Worm (Caenorhabditis elegans) whole organism, young adult: ENCODE measurements around the gene srh-19.

Experiments
- B0035.1 ChIP-seq: sonication (generic microtip); optimal IDR thresholded peaks from 2 replicates; lab custom pipeline; 2016; ENCODE audit warnings: missing genetic modification characterization, mild to moderate bottlenecking, missing compliant biosample characterization, missing genotype, missing genetic modification reagents
- B0261.1 ChIP-seq: sonication (generic microtip); optimal IDR thresholded peaks from 2 replicates; lab custom pipeline; 2016; ENCODE audit warnings: mild to moderate bottlenecking, missing genetic modification characterization, moderate library complexity, missing compliant biosample characterization
- C06A6.2 ChIP-seq: fragments of 200-800 bp; sonication (Bioruptor generic); conservative IDR thresholded peaks from 2 replicates; pipeline ENCODE4 v1.3.6; 2022; ENCODE audit warnings: missing genetic modification characterization, missing compliant biosample characterization
- F23B12.7 ChIP-seq: sonication (generic microtip); optimal IDR thresholded peaks from 2 replicates; lab custom pipeline; 2017; ENCODE audit warnings: missing genetic modification characterization, mild to moderate bottlenecking, missing compliant biosample characterization, antibody characterized with exemption, moderate library complexity; ENCODE audit not compliant: insufficient read depth
- F49E8.2 ChIP-seq: sonication (generic microtip); optimal IDR thresholded peaks from 3 replicates; lab custom pipeline; 2017; ENCODE audit warnings: missing genetic modification characterization, mild to moderate bottlenecking, missing compliant biosample characterization, antibody characterized with exemption, moderate library complexity; ENCODE audit not compliant: insufficient read depth
- F57C9.4 ChIP-seq: sonication (generic microtip); optimal IDR thresholded peaks from 2 replicates; lab custom pipeline; 2017; ENCODE audit warnings: mild to moderate bottlenecking, missing genetic modification characterization, missing compliant biosample characterization
- K12H6.12 ChIP-seq: fragments of 200-800 bp; sonication (Bioruptor generic); optimal IDR thresholded peaks from 2 replicates; lab custom pipeline; 2018; ENCODE audit warnings: mild to moderate bottlenecking, missing genetic modification characterization, missing compliant biosample characterization
- Y53F4B.3 ChIP-seq: fragments of 200-800 bp; sonication (Bioruptor generic); IDR thresholded peaks from 2 replicates; pipeline ENCODE4 v1.3.6; 2022; ENCODE audit warnings: missing genetic modification reagents, missing genetic modification characterization, missing compliant biosample characterization
- Y56A3A.18 ChIP-seq: fragments of 200-800 bp; sonication (Bioruptor generic); IDR thresholded peaks from 2 replicates; pipeline ENCODE4 v1.3.6; 2022; ENCODE audit warnings: missing genetic modification reagents, missing genetic modification characterization, missing compliant biosample characterization
- Y67H2A.10 ChIP-seq: fragments of 200-800 bp; sonication (Bioruptor generic); conservative IDR thresholded peaks from 2 replicates; pipeline ENCODE4 v1.3.6; 2022; ENCODE audit warnings: missing genetic modification reagents, missing genetic modification characterization, missing compliant biosample characterization
- atf-7 ChIP-seq: sonication (generic microtip); optimal IDR thresholded peaks from 2 replicates; lab custom pipeline; 2017; ENCODE audit warnings: mild to moderate bottlenecking, missing genetic modification characterization, missing compliant biosample characterization
- attf-5 ChIP-seq: fragments of 200-800 bp; sonication (Bioruptor generic); optimal IDR thresholded peaks from 2 replicates; lab custom pipeline; 2018; ENCODE audit warnings: mild to moderate bottlenecking, missing genetic modification characterization, missing compliant biosample characterization
- cebp-2 ChIP-seq: fragments of 200-800 bp; sonication (Bioruptor generic); IDR thresholded peaks from 2 replicates; pipeline ENCODE4 v1.3.6; 2022; ENCODE audit warnings: missing genetic modification characterization, missing compliant biosample characterization
- ceh-40 ChIP-seq: fragments of 200-800 bp; sonication (Bioruptor generic); IDR thresholded peaks from 2 replicates; pipeline ENCODE4 v1.3.6; 2022; ENCODE audit warnings: missing genetic modification characterization, missing compliant biosample characterization
- ceh-58 ChIP-seq: fragments of 200-800 bp; sonication (Bioruptor generic); IDR thresholded peaks from 2 replicates; pipeline ENCODE4 v1.3.6; 2022; ENCODE audit warnings: missing genetic modification characterization, missing compliant biosample characterization
- ceh-79 ChIP-seq: sonication (generic microtip); optimal IDR thresholded peaks from 2 replicates; lab custom pipeline; 2017; ENCODE audit warnings: mild to moderate bottlenecking, missing genetic modification characterization, missing compliant biosample characterization
- dox-1 ChIP-seq: fragments of 200-800 bp; sonication (Bioruptor generic); IDR thresholded peaks from 2 replicates; pipeline ENCODE4 v1.3.6; 2022; ENCODE audit warnings: missing genetic modification reagents, missing genetic modification characterization, missing compliant biosample characterization
- efl-1 ChIP-seq: fragments of 150-350 bp; optimal IDR thresholded peaks from 2 replicates; lab custom pipeline; 2014; ENCODE audit warnings: missing biosample characterization, missing genetic modification reagents, missing genetic modification characterization
- egl-18 ChIP-seq: fragments of 200-800 bp; sonication (Bioruptor generic); IDR thresholded peaks from 2 replicates; pipeline ENCODE4 v1.3.6; 2022; ENCODE audit warnings: missing genetic modification reagents, missing genetic modification characterization, missing compliant biosample characterization
- egl-44 ChIP-seq: fragments of 200-800 bp; sonication (Bioruptor generic); IDR thresholded peaks from 2 replicates; pipeline ENCODE4 v1.3.6; 2022; ENCODE audit warnings: missing genetic modification reagents, missing genetic modification characterization, missing compliant biosample characterization
- ekl-4 ChIP-seq: fragments of 200-800 bp; sonication (Bioruptor generic); IDR thresholded peaks from 2 replicates; pipeline ENCODE4 v1.3.6; 2022; ENCODE audit warnings: missing genetic modification reagents, missing genetic modification characterization, missing compliant biosample characterization
- him-1 ChIP-seq: sonication (generic microtip); optimal IDR thresholded peaks from 2 replicates; lab custom pipeline; 2016; ENCODE audit warnings: missing genotype, missing genetic modification reagents, missing genetic modification characterization, missing compliant biosample characterization
- hmg-1.2 ChIP-seq: fragments of 200-800 bp; sonication (Bioruptor generic); IDR thresholded peaks from 2 replicates; pipeline ENCODE4 v1.3.6; 2022; ENCODE audit warnings: missing genetic modification reagents, missing genetic modification characterization, missing compliant biosample characterization
- let-526 ChIP-seq: fragments of 200-800 bp; sonication (Bioruptor generic); IDR thresholded peaks from 2 replicates; pipeline ENCODE4 v1.3.6; 2022; ENCODE audit warnings: missing genetic modification reagents, missing genetic modification characterization, missing compliant biosample characterization
- lin-26 ChIP-seq: fragments of 200-800 bp; sonication (Bioruptor generic); IDR thresholded peaks from 2 replicates; pipeline ENCODE4 v1.3.6; 2022; ENCODE audit warnings: missing genetic modification reagents, missing genetic modification characterization, missing compliant biosample characterization
- lin-35 ChIP-seq, 3 experiments: fragments of 150-350 bp in 2 of 3; sonication (generic microtip) in 1 of 3; optimal IDR thresholded peaks; 2 replicates each; lab custom pipeline; 2014 to 2018; ENCODE audit warnings: missing biosample characterization in 3 of 3, missing genetic modification characterization in 3 of 3, missing genetic modification reagents in 3 of 3
- lin-40 ChIP-seq: sonication (generic microtip); optimal IDR thresholded peaks from 2 replicates; lab custom pipeline; 2016; ENCODE audit warnings: missing genetic modification characterization, mild to moderate bottlenecking, missing compliant biosample characterization, missing genotype, missing genetic modification reagents
- lir-1 ChIP-seq: fragments of 200-800 bp; sonication (Bioruptor generic); conservative IDR thresholded peaks from 2 replicates; pipeline ENCODE4 v1.3.6; 2022; ENCODE audit warnings: missing genetic modification reagents, missing genetic modification characterization, missing compliant biosample characterization
- madf-10 ChIP-seq: sonication (generic microtip); optimal IDR thresholded peaks from 2 replicates; lab custom pipeline; 2016; ENCODE audit warnings: mild to moderate bottlenecking, missing genetic modification characterization, missing compliant biosample characterization
- madf-3 ChIP-seq: fragments of 200-800 bp; sonication (Bioruptor generic); IDR thresholded peaks from 2 replicates; pipeline ENCODE4 v1.3.6; 2022; ENCODE audit warnings: missing genetic modification reagents, missing genetic modification characterization, missing compliant biosample characterization
- mxl-1 ChIP-seq: sonication (generic microtip); optimal IDR thresholded peaks from 2 replicates; lab custom pipeline; 2016; ENCODE audit warnings: missing genetic modification characterization, missing compliant biosample characterization
- nfya-1 ChIP-seq: sonication (generic microtip); optimal IDR thresholded peaks from 2 replicates; lab custom pipeline; 2017; ENCODE audit warnings: antibody characterized with exemption, missing compliant biosample characterization, missing genetic modification characterization, borderline replicate concordance; ENCODE audit not compliant: insufficient read depth
- nhr-120 ChIP-seq: fragments of 200-800 bp; sonication (Bioruptor generic); IDR thresholded peaks from 2 replicates; pipeline ENCODE4 v1.3.6; 2022; ENCODE audit warnings: missing genetic modification characterization, missing compliant biosample characterization
- nhr-179 ChIP-seq: sonication (generic microtip); optimal IDR thresholded peaks from 2 replicates; lab custom pipeline; 2016; ENCODE audit warnings: mild to moderate bottlenecking, missing genetic modification characterization, missing compliant biosample characterization
- pbrm-1 ChIP-seq: fragments of 200-800 bp; sonication (Bioruptor generic); IDR thresholded peaks from 2 replicates; pipeline ENCODE4 v1.3.6; 2022; ENCODE audit warnings: missing genetic modification reagents, missing genetic modification characterization, missing compliant biosample characterization
- pha-4 ChIP-seq: fragments of 150-350 bp; sonication (generic microtip); optimal IDR thresholded peaks from 2 replicates; lab custom pipeline; 2014; ENCODE audit warnings: missing biosample characterization, missing genetic modification reagents, missing genetic modification characterization
- rcor-1 ChIP-seq: fragments of 200-800 bp; sonication (Bioruptor generic); IDR thresholded peaks from 2 replicates; pipeline ENCODE4 v1.3.6; 2022; ENCODE audit warnings: missing genetic modification reagents, missing genetic modification characterization, missing compliant biosample characterization
- repo-1 ChIP-seq: sonication (generic microtip); optimal IDR thresholded peaks from 2 replicates; lab custom pipeline; 2017; ENCODE audit warnings: mild to moderate bottlenecking, missing genetic modification characterization, missing compliant biosample characterization
- snpc-1.3 ChIP-seq: sonication (generic microtip); optimal IDR thresholded peaks from 2 replicates; lab custom pipeline; 2017; ENCODE audit warnings: missing genetic modification characterization, mild to moderate bottlenecking, missing compliant biosample characterization, antibody characterized with exemption, moderate library complexity, missing genotype, missing genetic modification reagents; ENCODE audit not compliant: insufficient read depth
- snpc-4 ChIP-seq, 5 experiments: fragments of 150-350 bp in 1 of 5; sonication (generic microtip) in 4 of 5; optimal IDR thresholded peaks; 2 replicates each; lab custom pipeline; 2014 to 2018; ENCODE audit warnings: missing genetic modification characterization in 5 of 5, missing biosample characterization in 3 of 5, antibody characterized with exemption in 2 of 5, mild to moderate bottlenecking in 2 of 5, missing compliant biosample characterization in 2 of 5, missing genotype in 2 of 5, moderate library complexity in 2 of 5, missing genetic modification reagents in 1 of 5
- somi-1 ChIP-seq: fragments of 200-800 bp; sonication (Bioruptor generic); optimal IDR thresholded peaks from 2 replicates; lab custom pipeline; 2018; ENCODE audit warnings: mild to moderate bottlenecking, missing genetic modification characterization, missing compliant biosample characterization
- unc-130 ChIP-seq: sonication (generic microtip); optimal IDR thresholded peaks from 2 replicates; lab custom pipeline; 2016; ENCODE audit warnings: missing genetic modification reagents, missing genetic modification characterization, missing compliant biosample characterization
- xnd-1 ChIP-seq: sonication (generic microtip); optimal IDR thresholded peaks from 2 replicates; lab custom pipeline; 2016; ENCODE audit warnings: missing genotype, missing genetic modification reagents, missing genetic modification characterization, missing compliant biosample characterization
- zim-3 ChIP-seq: sonication (generic microtip); optimal IDR thresholded peaks from 2 replicates; lab custom pipeline; 2017; ENCODE audit warnings: mild to moderate bottlenecking, missing genetic modification characterization, moderate library complexity, missing compliant biosample characterization
- ztf-22 ChIP-seq: fragments of 200-800 bp; sonication (Bioruptor generic); optimal IDR thresholded peaks from 2 replicates; lab custom pipeline; 2018; ENCODE audit warnings: mild to moderate bottlenecking, missing genetic modification characterization, moderate library complexity, missing compliant biosample characterization

The srh-19 gene

ce11 chrX:1454385-1454784 is 41.4 kb downstream of the srh-19 start (continued):
- peak; percentile 81 for TF ChIP-seq C06A6.2 (GFP tag; lab: Robert Waterston, UW)
- peak; percentile 50 for TF ChIP-seq lir-1 (GFP tag; lab: Robert Waterston, UW)
- TF ChIP-seq repo-1 (tag; lab: Kevin White, UChicago): peak; percentile 49
- no peak for TF ChIP-seq snpc-4 (GFP tag; optimal IDR thresholded peaks at IDR 0.05; lab: Kevin White, UChicago)
- TF ChIP-seq snpc-4 (tag; optimal IDR thresholded peaks at IDR 0.05; lab: Kevin White, UChicago): peak in 2 of 4 experiments; percentile 52
- peak; percentile 55 for TF ChIP-seq pha-4
- 0 out of 2 replicates have a peak, but pooled peaks have one; percentile 74 for TF ChIP-seq lin-26 (GFP tag; lab: Robert Waterston, UW)
- peak; percentile 93 for TF ChIP-seq dox-1 (GFP tag; lab: Robert Waterston, UW)

DNA sequence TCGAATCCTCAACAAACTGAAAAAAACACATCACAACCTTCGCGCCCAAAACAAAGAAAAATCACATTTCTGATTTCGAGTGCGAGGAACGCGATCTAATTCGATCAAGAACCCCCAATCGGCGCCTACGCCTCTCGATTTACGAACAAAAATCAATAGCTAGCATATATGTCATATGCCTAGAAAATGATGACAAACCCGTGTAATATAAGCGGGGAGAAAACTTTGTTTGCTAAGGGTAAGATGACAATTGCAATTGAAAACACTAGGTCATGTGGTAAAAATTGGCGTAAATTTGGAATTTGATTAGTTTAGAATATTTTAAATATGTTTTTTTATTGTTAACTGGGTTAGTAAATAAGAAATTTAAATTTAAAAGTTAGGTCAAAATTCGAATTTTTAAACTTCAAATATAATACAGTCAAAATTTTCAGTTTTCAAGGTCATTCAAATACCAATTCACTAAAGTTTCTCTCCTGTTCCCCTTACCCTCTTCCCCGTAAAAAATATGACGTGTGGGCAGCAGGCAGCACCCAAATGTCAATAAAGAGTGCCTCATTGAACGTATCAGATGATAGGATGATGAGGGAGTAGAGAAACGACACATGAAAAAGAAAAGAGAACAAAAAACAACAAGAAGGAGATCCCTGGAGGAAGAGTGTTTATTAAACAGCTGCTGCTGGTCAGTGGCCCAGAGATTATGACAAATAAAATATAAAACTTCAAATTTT is 43.6 kb downstream of the srh-19 start:
- TF ChIP-seq rcor-1 (no peak), unc-130 (GFP tag; lab: Kevin White, UChicago) (no peak), attf-5 (GFP tag; lab: Kevin White, UChicago) (peak; percentile 37), hmg-1.2 (0 out of 2 replicates have a peak, but pooled peaks have one; percentile 5), nhr-120 (GFP tag; lab: Robert Waterston, UW) (no peak), lin-40 (tag; lab: Kevin White, UChicago) (peak; percentile 19), ceh-58 (GFP tag; lab: Robert Waterston, UW) (no peak), F57C9.4 (tag; lab: Kevin White, UChicago) (no peak), repo-1 (tag; lab: Kevin White, UChicago) (no peak), mxl-1 (tag; lab: Kevin White, UChicago) (no peak), nhr-179 (tag; lab: Kevin White, UChicago) (no peak), Y53F4B.3 (GFP tag; lab: Robert Waterston, UW) (no peak), pbrm-1 (no peak), atf-7 (peak; percentile 55), ekl-4 (GFP tag; lab: Robert Waterston, UW) (no peak), somi-1 (peak; percentile 50), ceh-79 (tag; lab: Kevin White, UChicago) (no peak), B0035.1 (no peak), F23B12.7 (tag; lab: Kevin White, UChicago) (no peak), nfya-1 (tag; lab: Kevin White, UChicago) (no peak), K12H6.12 (peak; percentile 35), madf-3 (no peak), cebp-2 (GFP tag; lab: Robert Waterston, UW) (no peak), let-526 (GFP tag; lab: Robert Waterston, UW) (0 out of 2 replicates have a peak, but pooled peaks have one; percentile 20), him-1 (tag; lab: Kevin White, UChicago) (no peak), Y67H2A.10 (GFP tag; lab: Robert Waterston, UW) (no peak), ceh-40 (GFP tag; lab: Robert Waterston, UW) (no peak), B0261.1 (tag; lab: Kevin White, UChicago) (no peak), madf-10 (tag; lab: Kevin White, UChicago) (peak; percentile 17), egl-18 (GFP tag; lab: Robert Waterston, UW) (no peak), zim-3 (tag; lab: Kevin White, UChicago) (no peak), lin-26 (GFP tag; lab: Robert Waterston, UW) (no peak), Y56A3A.18 (no peak), ztf-22 (GFP tag; lab: Kevin White, UChicago) (no peak), lin-35 (GFP tag; optimal IDR thresholded peaks at IDR 0.05; lab: Kevin White, UChicago) (no peak), egl-44 (GFP tag; lab: Robert Waterston, UW) (no peak), snpc-1.3 (tag; lab: Kevin White, UChicago) (no peak), F49E8.2 (tag; lab: Kevin White, UChicago) (no peak), efl-1 (no peak), xnd-1 (tag; lab: Kevin White, UChicago) (no peak)
